Fruit fly (Drosophila melanogaster) whole organism, prepupa: ENCODE results near the gene Sms.

Source experiments
- Blimp-1 ChIP-seq: fragments of 200-800 bp; sonication (Bioruptor generic); optimal IDR thresholded peaks from 3 replicates; lab custom pipeline; 2017; ENCODE audit warnings: missing biosample characterization, missing genetic modification characterization, mild to moderate bottlenecking, moderate library complexity, missing genetic modification reagents
- CG11294 ChIP-seq: fragments of 200-800 bp; sonication (Bioruptor generic); IDR thresholded peaks from 2 replicates; pipeline ENCODE4 v1.3.6; 2022; ENCODE audit warnings: missing biosample characterization, missing genetic modification characterization
- CG11762 ChIP-seq: fragments of 200-800 bp; sonication (Bioruptor generic); optimal IDR thresholded peaks from 3 replicates; lab custom pipeline; 2016; ENCODE audit warnings: missing biosample characterization, missing genetic modification characterization; ENCODE audit not compliant: insufficient read depth
- CG15336 ChIP-seq: fragments of 200-800 bp; sonication (Bioruptor generic); IDR thresholded peaks from 2 replicates; pipeline ENCODE4 v1.3.6; 2022; ENCODE audit warnings: missing biosample characterization, missing genetic modification characterization
- CG1621 ChIP-seq: fragments of 200-800 bp; sonication (Bioruptor generic); optimal IDR thresholded peaks from 3 replicates; lab custom pipeline; 2018; ENCODE audit warnings: missing biosample characterization, mild to moderate bottlenecking, missing genetic modification characterization
- CG31627 ChIP-seq: fragments of 200-800 bp; sonication (Bioruptor generic); optimal IDR thresholded peaks from 3 replicates; lab custom pipeline; 2016; ENCODE audit warnings: missing biosample characterization, missing genetic modification characterization
- CG3919 ChIP-seq: fragments of 200-800 bp; sonication (Bioruptor generic); optimal IDR thresholded peaks from 3 replicates; lab custom pipeline; 2016; ENCODE audit warnings: missing biosample characterization, missing genetic modification characterization
- CG4318 ChIP-seq: fragments of 200-800 bp; sonication (Bioruptor generic); optimal IDR thresholded peaks from 3 replicates; lab custom pipeline; 2017; ENCODE audit warnings: missing biosample characterization, mild to moderate bottlenecking, missing genetic modification characterization
- CG6276 ChIP-seq: fragments of 200-800 bp; sonication (Bioruptor generic); optimal IDR thresholded peaks from 2 replicates; lab custom pipeline; 2017; ENCODE audit warnings: missing biosample characterization, mild to moderate bottlenecking, missing genetic modification characterization
- CG6792 ChIP-seq: fragments of 200-800 bp; sonication (Bioruptor generic); optimal IDR thresholded peaks from 3 replicates; lab custom pipeline; 2016; ENCODE audit warnings: missing biosample characterization, missing genetic modification characterization
- CG6808 ChIP-seq: fragments of 200-800 bp; sonication (Bioruptor generic); optimal IDR thresholded peaks from 3 replicates; lab custom pipeline; 2017; ENCODE audit warnings: missing biosample characterization, missing genetic modification characterization, mild to moderate bottlenecking, moderate library complexity, missing genetic modification reagents
- CG7368 ChIP-seq: fragments of 200-800 bp; sonication (Bioruptor generic); optimal IDR thresholded peaks from 3 replicates; lab custom pipeline; 2016; ENCODE audit warnings: missing biosample characterization, missing genetic modification characterization
- CG8119 ChIP-seq: fragments of 200-800 bp; sonication (Bioruptor generic); IDR thresholded peaks from 3 replicates; pipeline ENCODE4 v1.3.6; 2022; ENCODE audit warnings: missing biosample characterization, missing genetic modification characterization
- CG8319 ChIP-seq: fragments of 200-800 bp; sonication (Bioruptor generic); optimal IDR thresholded peaks from 3 replicates; lab custom pipeline; 2016; ENCODE audit warnings: missing biosample characterization, missing genetic modification characterization
- CG8632 ChIP-seq: fragments of 200-800 bp; sonication (Bioruptor generic); optimal IDR thresholded peaks from 3 replicates; lab custom pipeline; 2016; ENCODE audit warnings: missing biosample characterization, missing genetic modification characterization
- Eip78C ChIP-seq: fragments of 200-800 bp; sonication (Bioruptor generic); peaks from one replicate; lab custom pipeline; 2016; ENCODE audit warnings: missing biosample characterization, missing genetic modification characterization
- Eip93F ChIP-seq: fragments of 200-800 bp; sonication (Bioruptor generic); optimal IDR thresholded peaks from 2 replicates; lab custom pipeline; 2016; ENCODE audit warnings: missing biosample characterization, mild to moderate bottlenecking, missing genetic modification characterization
- Ets21C ChIP-seq: fragments of 200-800 bp; sonication (Bioruptor generic); optimal IDR thresholded peaks from 3 replicates; lab custom pipeline; 2016; ENCODE audit warnings: missing biosample characterization, missing genetic modification characterization
- Gug ChIP-seq: fragments of 200-800 bp; sonication (Bioruptor generic); IDR thresholded peaks from 2 replicates; pipeline ENCODE4 v1.3.6; 2022; ENCODE audit warnings: missing biosample characterization, missing genetic modification characterization
- Hr38 ChIP-seq: sonication (Bioruptor generic); optimal IDR thresholded peaks from 2 replicates; lab custom pipeline; 2016; ENCODE audit warnings: missing biosample characterization, missing genetic modification characterization
- Hr39 ChIP-seq: fragments of 200-800 bp; sonication (Bioruptor generic); optimal IDR thresholded peaks from 2 replicates; lab custom pipeline; 2016; ENCODE audit warnings: missing biosample characterization, missing genetic modification characterization
- Hr4 ChIP-seq: fragments of 200-800 bp; sonication (Bioruptor generic); optimal IDR thresholded peaks from 3 replicates; lab custom pipeline; 2016; ENCODE audit warnings: missing biosample characterization, missing genetic modification characterization
- Lpt ChIP-seq: fragments of 200-800 bp; sonication (Bioruptor generic); optimal IDR thresholded peaks from 3 replicates; lab custom pipeline; 2016; ENCODE audit warnings: missing biosample characterization, missing genetic modification characterization
- Met ChIP-seq: fragments of 200-800 bp; sonication (Bioruptor generic); optimal IDR thresholded peaks from 3 replicates; lab custom pipeline; 2016; ENCODE audit warnings: missing biosample characterization, missing genetic modification characterization
- OdsH ChIP-seq: fragments of 200-800 bp; sonication (Bioruptor generic); optimal IDR thresholded peaks from 3 replicates; lab custom pipeline; 2016; ENCODE audit warnings: missing biosample characterization, missing genetic modification characterization
- Smox ChIP-seq: fragments of 200-800 bp; sonication (Bioruptor generic); optimal IDR thresholded peaks from 3 replicates; lab custom pipeline; 2016; ENCODE audit warnings: missing biosample characterization, missing genetic modification characterization
- Sox14 ChIP-seq: fragments of 200-800 bp; sonication (Bioruptor generic); optimal IDR thresholded peaks from 3 replicates; lab custom pipeline; 2016; ENCODE audit warnings: missing biosample characterization, missing genetic modification characterization
- cyc ChIP-seq: fragments of 200-800 bp; sonication (Bioruptor generic); optimal IDR thresholded peaks from 3 replicates; lab custom pipeline; 2016; ENCODE audit warnings: missing biosample characterization, missing genetic modification characterization
- dac ChIP-seq: fragments of 200-800 bp; sonication (Bioruptor generic); optimal IDR thresholded peaks from 2 replicates; lab custom pipeline; 2017; ENCODE audit warnings: missing biosample characterization, mild to moderate bottlenecking, missing genetic modification characterization
- dsx ChIP-seq: fragments of 200-800 bp; optimal IDR thresholded peaks from 3 replicates; lab custom pipeline; 2019; ENCODE audit warnings: missing biosample characterization, mild to moderate bottlenecking, missing genetic modification characterization, moderate library complexity; ENCODE audit not compliant: poor library complexity, severe bottlenecking
- eg ChIP-seq: fragments of 200-800 bp; sonication (Bioruptor generic); IDR thresholded peaks from 3 replicates; pipeline ENCODE4 v1.3.6; 2022; ENCODE audit warnings: missing biosample characterization, missing genetic modification characterization
- fd59A ChIP-seq: fragments of 200-800 bp; sonication (Bioruptor generic); optimal IDR thresholded peaks from 2 replicates; lab custom pipeline; 2017; ENCODE audit warnings: missing biosample characterization, mild to moderate bottlenecking, missing genetic modification characterization, missing genetic modification reagents
- fd85E ChIP-seq: fragments of 200-800 bp; sonication (Bioruptor generic); optimal IDR thresholded peaks from 3 replicates; lab custom pipeline; 2016; ENCODE audit warnings: missing biosample characterization, missing genetic modification characterization
- fkh ChIP-seq: fragments of 200-800 bp; sonication (Bioruptor generic); optimal IDR thresholded peaks from 3 replicates; lab custom pipeline; 2017; ENCODE audit warnings: missing biosample characterization, mild to moderate bottlenecking, missing genetic modification characterization, moderate library complexity
- lz ChIP-seq: fragments of 200-800 bp; sonication (Bioruptor generic); optimal IDR thresholded peaks from 3 replicates; lab custom pipeline; 2016; ENCODE audit warnings: missing biosample characterization, missing genetic modification characterization
- net ChIP-seq: fragments of 200-800 bp; sonication (Bioruptor generic); optimal IDR thresholded peaks from 3 replicates; lab custom pipeline; 2016; ENCODE audit warnings: missing biosample characterization, missing genetic modification characterization
- pdm3 ChIP-seq: fragments of 200-800 bp; sonication (Bioruptor generic); optimal IDR thresholded peaks from 3 replicates; lab custom pipeline; 2016; ENCODE audit warnings: missing biosample characterization, missing genetic modification characterization
- salr ChIP-seq, 2 experiments: fragments of 200-800 bp; sonication (Bioruptor generic); optimal IDR thresholded peaks; 3 replicates each; lab custom pipeline; 2016 to 2018; ENCODE audit warnings: missing biosample characterization in 2 of 2, missing genetic modification characterization in 2 of 2, mild to moderate bottlenecking in 1 of 2
- ss ChIP-seq, 2 experiments: fragments of 200-800 bp; sonication (Bioruptor generic); optimal IDR thresholded peaks; 2 replicates in 1 of 2; 3 replicates in 1 of 2; lab custom pipeline; 2017 to 2018; ENCODE audit warnings: mild to moderate bottlenecking in 2 of 2, missing biosample characterization in 2 of 2, missing genetic modification characterization in 2 of 2, moderate library complexity in 1 of 2
- svp ChIP-seq: fragments of 200-800 bp; sonication (Bioruptor generic); peaks from one replicate; lab custom pipeline; 2016; ENCODE audit warnings: missing biosample characterization, missing genetic modification characterization
- topi ChIP-seq: fragments of 200-800 bp; sonication (Bioruptor generic); optimal IDR thresholded peaks from 3 replicates; lab custom pipeline; 2016; ENCODE audit warnings: missing biosample characterization, missing genetic modification characterization
- vri ChIP-seq: fragments of 200-800 bp; sonication (Bioruptor generic); optimal IDR thresholded peaks from 3 replicates; lab custom pipeline; 2016; ENCODE audit warnings: missing biosample characterization, mild to moderate bottlenecking, missing genetic modification characterization

Sms gene

dm6 chr3L:12265526-12266342, 11.3 kb downstream of the Sms start (continued):
- TF ChIP-seq CG1621 (tag; lab: Kevin White, UChicago), result peak; percentile 11
- peak; percentile 91 for TF ChIP-seq eg (GFP tag; lab: Robert Waterston, UW)
- peak in 1 of 2 experiments; percentile 69 for TF ChIP-seq salr (GFP tag; optimal IDR thresholded peaks at IDR 0.05; lab: Kevin White, UChicago)
- no peak for TF ChIP-seq topi (GFP tag; lab: Kevin White, UChicago)
- no peak for TF ChIP-seq dac (GFP tag; lab: Kevin White, UChicago)
- peak; percentile 84 to 90 for TF ChIP-seq ss (GFP tag; optimal IDR thresholded peaks at IDR 0.05; lab: Kevin White, UChicago)
- TF ChIP-seq CG15336 (GFP tag; lab: Robert Waterston, UW), result peak; percentile 87
- TF ChIP-seq CG6792 (GFP tag; lab: Kevin White, UChicago), result no peak
- peak; percentile 24; the same call in 1 of the 2 replicates for TF ChIP-seq CG11294 (GFP tag; lab: Robert Waterston, UW)
- TF ChIP-seq net (GFP tag; lab: Kevin White, UChicago), result peak; percentile 64
- no peak for TF ChIP-seq CG31627 (GFP tag; lab: Kevin White, UChicago)
- peak; percentile 9 for TF ChIP-seq CG11762 (GFP tag; lab: Kevin White, UChicago)
- TF ChIP-seq Met (GFP tag; lab: Kevin White, UChicago), result peak; percentile 3
- TF ChIP-seq Blimp-1 (GFP tag; lab: Kevin White, UChicago), result peak; percentile 16
- TF ChIP-seq CG6808 (GFP tag; lab: Kevin White, UChicago), result peak; percentile 83
- peak; percentile 19 for TF ChIP-seq dsx (GFP tag; lab: Kevin White, UChicago)
- TF ChIP-seq pdm3 (GFP tag; lab: Kevin White, UChicago), result no peak
- no peak for TF ChIP-seq CG4318
- TF ChIP-seq lz (GFP tag; lab: Kevin White, UChicago), result no peak
- TF ChIP-seq CG6276 (GFP tag; lab: Kevin White, UChicago), result peak; percentile 93
- no peak for TF ChIP-seq fd85E (GFP tag; lab: Kevin White, UChicago)
- no peak for TF ChIP-seq vri (GFP tag; lab: Kevin White, UChicago)
- peak; percentile 43; the same call in 1 of the 2 replicates for TF ChIP-seq Gug
- peak; percentile 87 for TF ChIP-seq CG8119 (GFP tag; lab: Robert Waterston, UW)
- TF ChIP-seq Smox, result no peak
- no peak for TF ChIP-seq Hr4 (GFP tag; lab: Kevin White, UChicago)
- TF ChIP-seq Sox14 (GFP tag; lab: Kevin White, UChicago), result peak; percentile 18
- TF ChIP-seq svp (GFP tag; lab: Kevin White, UChicago), result peak; percentile 50
- no peak for TF ChIP-seq cyc (GFP tag; lab: Kevin White, UChicago)
- TF ChIP-seq CG8632 (GFP tag; lab: Kevin White, UChicago), result peak; percentile 11
- peak; percentile 23 for TF ChIP-seq fd59A (GFP tag; lab: Kevin White, UChicago)
- no peak for TF ChIP-seq Hr39 (GFP tag; lab: Kevin White, UChicago)
- no peak for TF ChIP-seq CG7368 (GFP tag; lab: Kevin White, UChicago)
- TF ChIP-seq Ets21C, result no peak

- TF ChIP-seq Sox14 (GFP tag; lab: Kevin White, UChicago) (peak; percentile 74), Gug (no peak), CG3919 (GFP tag; lab: Kevin White, UChicago) (no peak), CG8319 (GFP tag; lab: Kevin White, UChicago) (no peak), OdsH (no peak), Smox (no peak), Eip78C (GFP tag; lab: Kevin White, UChicago) (peak; percentile 51), eg (GFP tag; lab: Robert Waterston, UW) (no peak), Eip93F (peak; percentile 86), fkh (GFP tag; lab: Kevin White, UChicago) (peak; percentile 26), Hr38 (no peak), vri (GFP tag; lab: Kevin White, UChicago) (peak; percentile 79), CG6792 (GFP tag; lab: Kevin White, UChicago) (no peak), svp (GFP tag; lab: Kevin White, UChicago) (peak; percentile 89), Lpt (GFP tag; lab: Kevin White, UChicago) (no peak), dsx (GFP tag; lab: Kevin White, UChicago) (no peak)
- TF ChIP-seq, all 60 proteins: peak for 6
These were observed 18.4 kb downstream of the Sms start for dm6 chr3L:12258698-12259097.
